Worm (Caenorhabditis elegans): ENCODE data around the gene F18E3.12.

The F18E3.12 gene

DNA sequence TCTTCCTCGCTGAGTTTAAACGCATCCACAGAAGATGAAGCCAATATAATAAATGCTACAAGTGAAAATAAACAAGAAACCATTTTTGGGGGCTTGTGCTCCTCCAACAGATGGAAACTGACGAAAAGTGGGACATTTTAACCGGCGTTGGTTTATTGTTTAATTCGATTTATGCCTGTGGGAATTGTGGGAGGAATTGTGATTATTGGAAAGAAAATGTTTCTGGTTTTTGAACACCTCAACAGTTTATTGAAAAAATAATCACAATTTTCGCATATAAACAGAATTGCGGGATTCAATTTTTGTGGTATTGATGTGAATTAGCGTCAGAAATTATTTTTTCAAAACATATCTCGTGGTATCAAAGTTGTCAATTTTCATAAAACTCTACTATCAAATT, 39.5 kb downstream of the F18E3.12 start, which contains the start of gene try-8:
Gene try-8 (minus strand): TSS at position 101 of the 400 bp plus-strand sequence.
- TF ChIP-seq ceh-9 (tag; optimal IDR thresholded peaks at IDR 0.05) = no peak
- no peak for TF ChIP-seq che-1 (tag; optimal IDR thresholded peaks at IDR 0.05)
- TF ChIP-seq ahr-1 (tag; optimal IDR thresholded peaks at IDR 0.05) = no peak
- TF ChIP-seq pag-3 (tag; optimal IDR thresholded peaks at IDR 0.05; ENCODE audit: borderline replicate concordance) = no peak

DNA sequence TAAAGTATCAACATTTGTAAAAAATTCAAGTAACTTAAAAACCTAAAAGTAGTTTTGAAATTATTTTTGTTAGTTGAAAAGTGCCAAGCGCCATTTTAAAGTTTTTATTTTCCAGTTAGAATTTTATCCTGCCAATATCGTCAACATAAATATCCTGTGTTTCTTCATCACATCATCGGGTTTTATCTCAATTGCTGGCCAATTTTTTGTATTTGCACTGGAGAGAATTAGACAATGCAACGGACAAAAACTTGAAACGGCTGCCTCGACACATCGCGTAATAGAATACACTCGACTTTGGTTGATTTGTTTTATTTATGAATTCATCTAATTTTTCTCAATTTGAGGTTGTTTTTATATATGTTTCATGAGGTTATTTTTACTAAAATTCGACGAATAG, 40.2 kb downstream of the F18E3.12 start, which contains the start of gene F25E5.2:
Gene F25E5.2 (plus strand): TSS at position 301 of the 400 bp plus-strand sequence.
- TF ChIP-seq fkh-10 (GFP tag; optimal IDR thresholded peaks at IDR 0.05) (no peak), ztf-16 (tag; optimal IDR thresholded peaks at IDR 0.05) (no peak), unc-86 (tag; optimal IDR thresholded peaks at IDR 0.05) (no peak), syd-9 (tag; optimal IDR thresholded peaks at IDR 0.05) (no peak), K09A11.1 (tag; optimal IDR thresholded peaks at IDR 0.05; ENCODE audit: insufficient read depth) (no peak), ceh-30 (tag; optimal IDR thresholded peaks at IDR 0.05) (no peak), dmd-4 (tag; optimal IDR thresholded peaks at IDR 0.05; ENCODE audit: borderline replicate concordance) (no peak), F13H6.1 (tag; optimal IDR thresholded peaks at IDR 0.05) (no peak), odd-2 (tag; optimal IDR thresholded peaks at IDR 0.05) (no peak), ama-1 (optimal IDR thresholded peaks at IDR 0.05) (no peak), ceh-45 (GFP tag; IDR thresholded peaks at IDR 0.05) (no peak), pax-1 (tag; optimal IDR thresholded peaks at IDR 0.05) (no peak)

DNA sequence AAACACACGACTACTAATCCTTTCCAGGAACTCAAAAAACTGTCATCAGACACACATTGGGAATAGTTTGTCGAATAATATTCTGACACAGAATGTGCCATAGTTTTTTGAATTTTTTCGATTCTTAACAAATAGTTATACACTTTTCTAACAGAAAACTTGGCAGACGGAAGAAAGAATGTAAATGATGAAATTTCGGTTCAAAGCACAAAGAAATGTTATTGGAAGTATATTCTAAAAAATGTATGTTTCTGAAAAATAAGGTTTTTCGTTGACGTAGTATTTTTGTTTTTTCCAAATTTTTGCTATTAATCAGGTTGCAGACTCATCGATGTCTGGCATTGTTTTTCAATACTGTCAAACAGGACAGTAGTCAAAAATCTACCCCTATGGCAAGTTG, 46.1 kb downstream of the F18E3.12 start, which contains the start of gene srh-92:
Gene srh-92 (minus strand): TSS at position 101 of the 400 bp plus-strand sequence.
- TF ChIP-seq C08G9.2 (tag; optimal IDR thresholded peaks at IDR 0.05) (no peak), ztf-16 (tag; optimal IDR thresholded peaks at IDR 0.05) (no peak), sdc-2 (tag; optimal IDR thresholded peaks at IDR 0.05) (no peak), ceh-34 (tag; optimal IDR thresholded peaks at IDR 0.05) (no peak), sox-4 (tag; optimal IDR thresholded peaks at IDR 0.05) (no peak), ttx-3 (tag; optimal IDR thresholded peaks at IDR 0.05) (no peak), unc-42 (tag; optimal IDR thresholded peaks at IDR 0.05) (no peak), nhr-11 (tag; optimal IDR thresholded peaks at IDR 0.05) (no peak), eyg-1 (tag; optimal IDR thresholded peaks at IDR 0.05) (no peak), ceh-6 (GFP tag; optimal IDR thresholded peaks at IDR 0.05) (no peak), ceh-18 (tag; optimal IDR thresholded peaks at IDR 0.05) (no peak)

DNA sequence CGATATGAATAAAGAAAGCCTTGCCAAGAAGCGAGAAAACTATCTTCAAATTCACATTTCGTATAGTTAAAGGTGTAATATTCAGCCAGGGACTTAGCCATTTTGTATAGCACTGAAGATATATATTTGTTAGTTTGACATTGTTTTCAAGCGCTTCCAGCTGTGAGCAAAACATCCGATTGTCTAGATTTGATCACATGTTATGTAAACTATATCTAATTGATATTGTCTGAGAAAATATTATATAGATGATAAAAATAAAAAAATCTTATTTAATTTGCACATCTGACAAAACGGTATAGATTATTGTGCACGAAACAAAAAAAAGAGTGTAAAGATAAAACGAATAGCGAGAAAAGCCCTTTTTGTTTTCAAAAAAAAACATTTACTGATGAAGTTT, 49.9 kb downstream of the F18E3.12 start, which contains the start of gene srh-89:
Gene srh-89 (minus strand): TSS at position 101 of the 400 bp plus-strand sequence.
- TF ChIP-seq K09A11.1 (tag; optimal IDR thresholded peaks at IDR 0.05; ENCODE audit: insufficient read depth) = no peak
- TF ChIP-seq ahr-1 (tag; optimal IDR thresholded peaks at IDR 0.05) = no peak
- no peak for TF ChIP-seq hlh-8 (tag; optimal IDR thresholded peaks at IDR 0.05)
- no peak for TF ChIP-seq ceh-31 (tag; optimal IDR thresholded peaks at IDR 0.05)
- no peak for TF ChIP-seq npax-4 (tag; optimal IDR thresholded peaks at IDR 0.05)
- TF ChIP-seq gmeb-2 (tag; optimal IDR thresholded peaks at IDR 0.05) = no peak

All from whole organism, late embryonic.